Worm (Caenorhabditis elegans) whole organism, L1 larva: Measurements from ENCODE around the gene rfp-1.

Experiments
- C04F5.9 ChIP-seq: sonication (generic microtip); optimal IDR thresholded peaks from 2 replicates; lab custom pipeline; 2016; ENCODE audit warnings: missing genetic modification characterization, missing compliant biosample characterization
- C16A3.4 ChIP-seq: fragments of 150-350 bp; optimal IDR thresholded peaks from 2 replicates; lab custom pipeline; 2014; ENCODE audit warnings: missing biosample characterization, missing genetic modification characterization
- C34B4.2 ChIP-seq: sonication (generic microtip); optimal IDR thresholded peaks from 2 replicates; lab custom pipeline; 2017; ENCODE audit warnings: mild to moderate bottlenecking, missing genetic modification characterization, missing compliant biosample characterization
- F16B12.6 ChIP-seq: fragments of 150-350 bp; optimal IDR thresholded peaks from 2 replicates; lab custom pipeline; 2014; ENCODE audit warnings: missing biosample characterization, missing genetic modification characterization
- alr-1 ChIP-seq: fragments of 200-800 bp; sonication (Bioruptor generic); optimal IDR thresholded peaks from 2 replicates; lab custom pipeline; 2018; ENCODE audit warnings: borderline replicate concordance, mild to moderate bottlenecking, missing genetic modification characterization, missing compliant biosample characterization
- ama-1 ChIP-seq: fragments of 150-350 bp; optimal IDR thresholded peaks from 2 replicates; lab custom pipeline; 2014
- ceh-63 ChIP-seq: fragments of 200-800 bp; sonication (Bioruptor generic); optimal IDR thresholded peaks from 2 replicates; lab custom pipeline; 2018; ENCODE audit warnings: mild to moderate bottlenecking, missing genetic modification characterization, missing compliant biosample characterization
- ceh-8 ChIP-seq: fragments of 200-800 bp; sonication (Bioruptor generic); optimal IDR thresholded peaks from 2 replicates; lab custom pipeline; 2018; ENCODE audit warnings: mild to moderate bottlenecking, missing genetic modification characterization, moderate library complexity, missing compliant biosample characterization
- ceh-82 ChIP-seq, 3 experiments: fragments of 150-350 bp in 1 of 3; sonication (generic microtip) in 2 of 3; optimal IDR thresholded peaks; 2 replicates each; lab custom pipeline; 2014 to 2017; ENCODE audit warnings: missing biosample characterization in 3 of 3, missing genetic modification characterization in 3 of 3
- ceh-88 ChIP-seq: fragments of 200-800 bp; sonication (Bioruptor generic); IDR thresholded peaks from 2 replicates; pipeline ENCODE4 v1.3.6; 2022; ENCODE audit warnings: missing genetic modification characterization, missing compliant biosample characterization
- ceh-90 ChIP-seq: sonication (generic microtip); optimal IDR thresholded peaks from 2 replicates; lab custom pipeline; 2016; ENCODE audit warnings: missing genetic modification characterization, missing compliant biosample characterization
- dpl-1 ChIP-seq, 3 experiments: fragments of 150-350 bp in 2 of 3; sonication (generic microtip) in 1 of 3; optimal IDR thresholded peaks; 2 replicates each; lab custom pipeline; 2014 to 2017; ENCODE audit warnings: missing biosample characterization in 3 of 3, missing genetic modification characterization in 3 of 3, missing genetic modification reagents in 3 of 3
- dsc-1 ChIP-seq: sonication (generic microtip); optimal IDR thresholded peaks from 2 replicates; lab custom pipeline; 2016; ENCODE audit warnings: mild to moderate bottlenecking, missing genetic modification characterization, missing compliant biosample characterization
- efl-1 ChIP-seq, 4 experiments: fragments of 150-350 bp; optimal IDR thresholded peaks in 3 of 4; peaks in 1 of 4; 1 replicate in 1 of 4; 2 replicates in 3 of 4; lab custom pipeline; 2014; ENCODE audit warnings: missing biosample characterization in 2 of 4, missing genetic modification characterization in 2 of 4, missing genetic modification reagents in 2 of 4
- egl-13 ChIP-seq: sonication (generic microtip); optimal IDR thresholded peaks from 2 replicates; lab custom pipeline; 2016; ENCODE audit warnings: missing genotype, missing genetic modification reagents, missing genetic modification characterization, missing compliant biosample characterization
- fkh-4 ChIP-seq: sonication (generic microtip); optimal IDR thresholded peaks from 2 replicates; lab custom pipeline; 2016; ENCODE audit warnings: missing compliant biosample characterization, missing genetic modification characterization, borderline replicate concordance
- fkh-8 ChIP-seq: sonication (generic microtip); optimal IDR thresholded peaks from 2 replicates; lab custom pipeline; 2016; ENCODE audit warnings: mild to moderate bottlenecking, missing genetic modification characterization, missing compliant biosample characterization
- fos-1 ChIP-seq: fragments of 150-350 bp; optimal IDR thresholded peaks from 2 replicates; lab custom pipeline; 2014; ENCODE audit warnings: missing biosample characterization, missing genetic modification characterization
- grh-1 ChIP-seq: fragments of 200-800 bp; sonication (Bioruptor generic); IDR thresholded peaks from 2 replicates; pipeline ENCODE4 v1.3.6; 2022; ENCODE audit warnings: missing genetic modification reagents, missing genetic modification characterization, missing compliant biosample characterization
- hlh-17 ChIP-seq: fragments of 200-800 bp; sonication (Bioruptor generic); optimal IDR thresholded peaks from 2 replicates; lab custom pipeline; 2018; ENCODE audit warnings: missing genetic modification characterization, mild to moderate bottlenecking, missing compliant biosample characterization, moderate library complexity, borderline replicate concordance
- hlh-4 ChIP-seq: sonication (generic microtip); optimal IDR thresholded peaks from 2 replicates; lab custom pipeline; 2016; ENCODE audit warnings: mild to moderate bottlenecking, missing genetic modification characterization, missing compliant biosample characterization
- isw-1 ChIP-seq: fragments of 200-800 bp; sonication (Bioruptor generic); IDR thresholded peaks from 2 replicates; pipeline ENCODE4 v1.3.6; 2022; ENCODE audit warnings: missing genetic modification characterization, missing compliant biosample characterization
- lin-14 ChIP-seq: fragments of 200-800 bp; sonication (Bioruptor generic); optimal IDR thresholded peaks from 2 replicates; lab custom pipeline; 2018; ENCODE audit warnings: mild to moderate bottlenecking, missing genetic modification characterization, moderate library complexity, missing compliant biosample characterization
- lin-15B ChIP-seq: fragments of 150-350 bp; sonication (generic microtip); optimal IDR thresholded peaks from 3 replicates; lab custom pipeline; 2014; ENCODE audit warnings: missing biosample characterization, missing genetic modification characterization
- lin-39 ChIP-seq: fragments of 150-350 bp; optimal IDR thresholded peaks from 2 replicates; lab custom pipeline; 2014; ENCODE audit warnings: missing biosample characterization, missing genetic modification reagents, missing genetic modification characterization
- lsy-2 ChIP-seq, 2 experiments: fragments of 150-350 bp; optimal IDR thresholded peaks; 2 replicates each; lab custom pipeline; 2014; ENCODE audit warnings: missing biosample characterization in 2 of 2, missing genetic modification characterization in 2 of 2
- mep-1 ChIP-seq: fragments of 150-350 bp; optimal IDR thresholded peaks from 2 replicates; lab custom pipeline; 2014; ENCODE audit warnings: missing biosample characterization, missing genetic modification characterization
- nhr-11 ChIP-seq: fragments of 150-350 bp; optimal IDR thresholded peaks from 2 replicates; lab custom pipeline; 2014; ENCODE audit warnings: missing biosample characterization, missing genetic modification characterization
- nhr-20 ChIP-seq: sonication (generic microtip); optimal IDR thresholded peaks from 2 replicates; lab custom pipeline; 2016; ENCODE audit warnings: mild to moderate bottlenecking, missing genetic modification characterization, missing compliant biosample characterization
- nhr-237 ChIP-seq: fragments of 150-350 bp; optimal IDR thresholded peaks from 2 replicates; lab custom pipeline; 2014; ENCODE audit warnings: missing biosample characterization, missing genetic modification characterization
- nhr-71 ChIP-seq: sonication (generic microtip); optimal IDR thresholded peaks from 2 replicates; lab custom pipeline; 2016; ENCODE audit warnings: mild to moderate bottlenecking, missing genetic modification characterization, moderate library complexity, missing compliant biosample characterization
- nhr-76 ChIP-seq: sonication (generic microtip); optimal IDR thresholded peaks from 2 replicates; lab custom pipeline; 2017; ENCODE audit warnings: missing biosample characterization, missing genetic modification characterization
- nhr-84 ChIP-seq: sonication (generic microtip); optimal IDR thresholded peaks from 2 replicates; lab custom pipeline; 2017; ENCODE audit warnings: missing biosample characterization, missing genetic modification characterization
- nhr-90 ChIP-seq: sonication (generic microtip); optimal IDR thresholded peaks from 2 replicates; lab custom pipeline; 2016; ENCODE audit warnings: mild to moderate bottlenecking, missing genetic modification characterization, missing compliant biosample characterization; ENCODE audit not compliant: poor library complexity
- pax-3 ChIP-seq: fragments of 200-800 bp; sonication (Bioruptor generic); optimal IDR thresholded peaks from 2 replicates; lab custom pipeline; 2018; ENCODE audit warnings: mild to moderate bottlenecking, missing genetic modification characterization, moderate library complexity, missing compliant biosample characterization
- sptf-1 ChIP-seq: fragments of 150-350 bp; optimal IDR thresholded peaks from 2 replicates; lab custom pipeline; 2014; ENCODE audit warnings: missing biosample characterization, missing genetic modification characterization
- sup-37 ChIP-seq: fragments of 200-800 bp; sonication (Bioruptor generic); optimal IDR thresholded peaks from 2 replicates; lab custom pipeline; 2018; ENCODE audit warnings: mild to moderate bottlenecking, missing genetic modification characterization, missing compliant biosample characterization
- swsn-7 ChIP-seq: sonication (generic microtip); optimal IDR thresholded peaks from 2 replicates; lab custom pipeline; 2016; ENCODE audit warnings: missing genetic modification characterization, missing compliant biosample characterization
- unc-130 ChIP-seq: fragments of 150-350 bp; optimal IDR thresholded peaks from 2 replicates; lab custom pipeline; 2017; ENCODE audit warnings: missing biosample characterization, missing genetic modification characterization, inconsistent platforms
- unc-62 ChIP-seq: fragments of 150-350 bp; optimal IDR thresholded peaks from 2 replicates; lab custom pipeline; 2014; ENCODE audit warnings: missing biosample characterization, missing genetic modification reagents, missing genetic modification characterization
- unc-98 ChIP-seq: fragments of 200-800 bp; sonication (Bioruptor generic); IDR thresholded peaks from 2 replicates; pipeline ENCODE4 v1.3.6; 2022; ENCODE audit warnings: missing genetic modification characterization, missing compliant biosample characterization
- xbp-1 ChIP-seq: sonication (generic microtip); optimal IDR thresholded peaks from 2 replicates; lab custom pipeline; 2016; ENCODE audit warnings: missing genetic modification characterization, missing compliant biosample characterization
- zag-1 ChIP-seq: fragments of 150-350 bp; optimal IDR thresholded peaks from 2 replicates; lab custom pipeline; 2014; ENCODE audit warnings: missing biosample characterization, missing genetic modification characterization
- zip-4 ChIP-seq: fragments of 200-800 bp; sonication (Bioruptor generic); optimal IDR thresholded peaks from 2 replicates; lab custom pipeline; 2018; ENCODE audit warnings: mild to moderate bottlenecking, missing genetic modification characterization, moderate library complexity, missing compliant biosample characterization

The rfp-1 gene

ce11 chrIII:8402633-8403032 is 44.2 kb downstream of the rfp-1 start:
- no peak for TF ChIP-seq alr-1 (tag; lab: Kevin White, UChicago)
- no peak for TF ChIP-seq sptf-1 (tag; lab: Kevin White, UChicago)
- TF ChIP-seq ceh-82 (tag; optimal IDR thresholded peaks at IDR 0.05; lab: Kevin White, UChicago) = no peak
- TF ChIP-seq lin-39 (tag; lab: Kevin White, UChicago) = no peak
- no peak for TF ChIP-seq zag-1 (tag; lab: Kevin White, UChicago)
- TF ChIP-seq fkh-8 (tag; lab: Kevin White, UChicago) = no peak
- TF ChIP-seq fos-1 (tag; lab: Kevin White, UChicago) = no peak
- no peak for TF ChIP-seq pax-3 (tag; lab: Kevin White, UChicago)
- TF ChIP-seq unc-130 (tag; lab: Kevin White, UChicago) = no peak
- no peak for TF ChIP-seq isw-1 (GFP tag; lab: Robert Waterston, UW)
- no peak for TF ChIP-seq unc-98 (GFP tag; lab: Robert Waterston, UW)
- no peak for TF ChIP-seq ceh-90 (tag; lab: Kevin White, UChicago)
- no peak for TF ChIP-seq nhr-237 (tag; lab: Kevin White, UChicago)
- no peak for TF ChIP-seq nhr-20 (tag; lab: Kevin White, UChicago)
- no peak for TF ChIP-seq hlh-17 (GFP tag; lab: Kevin White, UChicago)
- TF ChIP-seq F16B12.6 (tag; lab: Kevin White, UChicago) = no peak

- no peak for TF ChIP-seq sup-37
- no peak for TF ChIP-seq zip-4
- TF ChIP-seq hlh-4 = no peak
- TF ChIP-seq grh-1 (GFP tag; lab: Robert Waterston, UW) = no peak
- no peak for TF ChIP-seq fkh-4 (tag; lab: Kevin White, UChicago)
- no peak for TF ChIP-seq nhr-90 (tag; lab: Kevin White, UChicago)
- TF ChIP-seq C04F5.9 = no peak
- TF ChIP-seq nhr-71 = no peak
- TF ChIP-seq C34B4.2 (tag; lab: Kevin White, UChicago) = no peak
Measured at ce11 chrIII:8403507-8403906, 45.1 kb downstream of the rfp-1 start, which contains the start of gene cutc-1. Gene cutc-1 (minus strand): TSS chrIII:8403607.

- TF ChIP-seq xbp-1 (tag; lab: Kevin White, UChicago) = peak; percentile 51
- no peak for TF ChIP-seq efl-1 (optimal IDR thresholded peaks at IDR 0.05; lab: Kevin White, UChicago)
- TF ChIP-seq efl-1 (GFP tag; optimal IDR thresholded peaks at IDR 0.05 in 1 of 2; lab: Kevin White, UChicago) = peak in 1 of 2 experiments; percentile 92
- peak in 1 of 3 experiments; percentile 27 for TF ChIP-seq dpl-1 (GFP tag; optimal IDR thresholded peaks at IDR 0.05; lab: Kevin White, UChicago)
- TF ChIP-seq dsc-1 (tag; lab: Kevin White, UChicago) = no peak
- peak in 1 of 2 experiments; percentile 31 for TF ChIP-seq lsy-2 (tag; optimal IDR thresholded peaks at IDR 0.05; lab: Kevin White, UChicago)
- TF ChIP-seq lin-39 (tag; lab: Kevin White, UChicago) = no peak
- TF ChIP-seq mep-1 (tag; lab: Kevin White, UChicago) = no peak
- TF ChIP-seq lin-14 (GFP tag; lab: Kevin White, UChicago) = peak; percentile 7
Measured at ce11 chrIII:8405449-8405962, 47.1 kb downstream of the rfp-1 start, which contains the start of the genes ubxn-4 and cyy-1. Gene ubxn-4 (minus strand): TSS chrIII:8405562. Gene cyy-1 (plus strand): TSS chrIII:8405874.

ce11 chrIII:8409166-8409565 is 50.7 kb downstream of the rfp-1 start, which contains the start of gene ZK353.9:
Gene ZK353.9 (plus strand): TSS chrIII:8409496.
- no peak for TF ChIP-seq ceh-63 (GFP tag; lab: Kevin White, UChicago)
- no peak for TF ChIP-seq C16A3.4
- no peak for TF ChIP-seq fos-1 (tag; lab: Kevin White, UChicago)
- TF ChIP-seq egl-13 (tag; lab: Kevin White, UChicago) = no peak
- TF ChIP-seq hlh-4 = no peak
- no peak for TF ChIP-seq ceh-8
- TF ChIP-seq ama-1 (lab: Kevin White, UChicago) = no peak
- no peak for TF ChIP-seq lin-15B
- no peak for TF ChIP-seq ceh-90 (tag; lab: Kevin White, UChicago)
- TF ChIP-seq isw-1 (GFP tag; lab: Robert Waterston, UW) = no peak
- TF ChIP-seq nhr-84 (tag; lab: Kevin White, UChicago) = no peak
- no peak for TF ChIP-seq nhr-76 (tag; lab: Kevin White, UChicago)
- no peak for TF ChIP-seq nhr-90 (tag; lab: Kevin White, UChicago)
- TF ChIP-seq unc-62 (GFP tag; lab: Kevin White, UChicago) = no peak
- no peak for TF ChIP-seq nhr-11
- no peak for TF ChIP-seq ceh-88 (GFP tag; lab: Robert Waterston, UW)
- no peak for TF ChIP-seq sptf-1 (tag; lab: Kevin White, UChicago)
- no peak for TF ChIP-seq swsn-7 (tag; lab: Kevin White, UChicago)
